Fruit fly (Drosophila melanogaster) whole organism, embryonic: Measurements from ENCODE around the gene CG8907.

Experiments used
- Atf-2 ChIP-seq: fragments of 200-800 bp; sonication (Bioruptor generic); optimal IDR thresholded peaks from 2 replicates; lab custom pipeline; 2016; ENCODE audit warnings: missing biosample characterization, missing genetic modification characterization
- Bdp1 ChIP-seq: fragments of 200-800 bp; sonication (Bioruptor generic); optimal IDR thresholded peaks from 3 replicates; lab custom pipeline; 2016; ENCODE audit warnings: missing biosample characterization, missing genetic modification characterization
- CG10274 ChIP-seq: fragments of 200-800 bp; sonication (Bioruptor generic); optimal IDR thresholded peaks from 3 replicates; lab custom pipeline; 2017; ENCODE audit warnings: missing biosample characterization, mild to moderate bottlenecking, missing genetic modification characterization
- CG11695 ChIP-seq: fragments of 200-800 bp; sonication (Bioruptor generic); IDR thresholded peaks from 3 replicates; pipeline ENCODE4 v1.3.6; 2022; ENCODE audit warnings: missing biosample characterization, missing genetic modification characterization
- CG12942 ChIP-seq: fragments of 200-800 bp; sonication (Bioruptor generic); optimal IDR thresholded peaks from 3 replicates; lab custom pipeline; 2016; ENCODE audit warnings: missing biosample characterization, missing genetic modification characterization
- CG14667 ChIP-seq: fragments of 200-800 bp; sonication (Bioruptor generic); IDR thresholded peaks from 2 replicates; pipeline ENCODE4 v1.3.6; 2022; ENCODE audit warnings: missing biosample characterization, missing genetic modification characterization
- CG15011 ChIP-seq: fragments of 200-800 bp; sonication (Bioruptor generic); optimal IDR thresholded peaks from 3 replicates; lab custom pipeline; 2018; ENCODE audit warnings: missing biosample characterization, mild to moderate bottlenecking, missing genetic modification characterization
- CG15073 ChIP-seq: fragments of 200-800 bp; sonication (Bioruptor generic); optimal IDR thresholded peaks from 2 replicates; lab custom pipeline; 2016; ENCODE audit warnings: missing biosample characterization, missing genetic modification characterization
- CG1602 ChIP-seq: fragments of 200-800 bp; sonication (Bioruptor generic); optimal IDR thresholded peaks from 3 replicates; lab custom pipeline; 2016; ENCODE audit warnings: missing biosample characterization, missing genetic modification characterization
- CG2199 ChIP-seq: fragments of 200-800 bp; sonication (Bioruptor generic); IDR thresholded peaks from 3 replicates; pipeline ENCODE4 v1.3.6; 2022; ENCODE audit warnings: missing biosample characterization, missing genetic modification characterization
- CG3163 ChIP-seq: fragments of 200-800 bp; sonication (Bioruptor generic); optimal IDR thresholded peaks from 3 replicates; lab custom pipeline; 2016; ENCODE audit warnings: missing biosample characterization, missing genetic modification characterization
- CG4282 ChIP-seq: fragments of 200-800 bp; sonication (Bioruptor generic); optimal IDR thresholded peaks from 2 replicates; lab custom pipeline; 2016; ENCODE audit warnings: missing biosample characterization, missing genetic modification characterization
- CG5245 ChIP-seq: fragments of 200-800 bp; sonication (Bioruptor generic); optimal IDR thresholded peaks from 3 replicates; lab custom pipeline; 2016; ENCODE audit warnings: missing biosample characterization, missing genetic modification characterization
- CG6791 ChIP-seq: fragments of 200-800 bp; sonication (Bioruptor generic); IDR thresholded peaks from 3 replicates; pipeline ENCODE4 v1.3.6; 2022; ENCODE audit warnings: missing biosample characterization, missing genetic modification characterization; ENCODE audit not compliant: partially characterized antibody
- CG7556 ChIP-seq: fragments of 200-800 bp; sonication (Bioruptor generic); optimal IDR thresholded peaks from 2 replicates; lab custom pipeline; 2017; ENCODE audit warnings: missing biosample characterization, mild to moderate bottlenecking, missing genetic modification characterization
- CG7963 ChIP-seq: fragments of 200-800 bp; sonication (Bioruptor generic); IDR thresholded peaks from 3 replicates; pipeline ENCODE4 v1.3.6; 2022; ENCODE audit warnings: missing biosample characterization, missing genetic modification characterization; ENCODE audit not compliant: partially characterized antibody
- CG8290 ChIP-seq, 3 experiments: fragments of 200-800 bp; sonication (Bioruptor generic); optimal IDR thresholded peaks; 2 replicates each; lab custom pipeline; 2016 to 2019; ENCODE audit warnings: missing biosample characterization in 3 of 3, missing genetic modification characterization in 3 of 3, mild to moderate bottlenecking in 2 of 3, moderate library complexity in 1 of 3
- CG8944 ChIP-seq: fragments of 200-800 bp; sonication (Bioruptor generic); optimal IDR thresholded peaks from 3 replicates; lab custom pipeline; 2016; ENCODE audit warnings: missing biosample characterization, missing genetic modification characterization
- CkIIα-i1 ChIP-seq: fragments of 200-800 bp; sonication (Bioruptor generic); IDR thresholded peaks from 2 replicates; pipeline ENCODE4 v1.3.6; 2022; ENCODE audit warnings: missing biosample characterization, missing genetic modification characterization
- Ets97D ChIP-seq: fragments of 200-800 bp; sonication (Bioruptor generic); optimal IDR thresholded peaks from 3 replicates; lab custom pipeline; 2016; ENCODE audit warnings: missing biosample characterization, missing genetic modification characterization
- Fer3 ChIP-seq: fragments of 200-800 bp; sonication (Bioruptor generic); optimal IDR thresholded peaks from 2 replicates; lab custom pipeline; 2018; ENCODE audit warnings: missing biosample characterization, mild to moderate bottlenecking, missing genetic modification characterization, moderate library complexity
- Mrtf ChIP-seq: fragments of 200-800 bp; sonication (Bioruptor generic); IDR thresholded peaks from 3 replicates; pipeline ENCODE4 v1.3.6; 2022; ENCODE audit warnings: missing biosample characterization, missing genetic modification characterization
- NFAT ChIP-seq: fragments of 200-800 bp; sonication (Bioruptor generic); IDR thresholded peaks from 2 replicates; pipeline ENCODE4 v1.3.6; 2022; ENCODE audit warnings: missing biosample characterization, missing genetic modification characterization
- Nf-YA ChIP-seq: fragments of 200-800 bp; sonication (Bioruptor generic); IDR thresholded peaks from 2 replicates; pipeline ENCODE4 v1.3.6; 2022; ENCODE audit warnings: missing biosample characterization, missing genetic modification characterization
- Optix ChIP-seq: fragments of 200-800 bp; sonication (Bioruptor generic); IDR thresholded peaks from 3 replicates; pipeline ENCODE4 v1.3.6; 2022; ENCODE audit warnings: missing biosample characterization, missing genetic modification characterization
- PHDP ChIP-seq: fragments of 200-800 bp; sonication (Bioruptor generic); optimal IDR thresholded peaks from 3 replicates; lab custom pipeline; 2018; ENCODE audit warnings: missing biosample characterization, mild to moderate bottlenecking, missing genetic modification characterization, moderate library complexity
- Ptx1 ChIP-seq: fragments of 200-800 bp; sonication (Bioruptor generic); IDR thresholded peaks from 2 replicates; pipeline ENCODE4 v1.3.6; 2022; ENCODE audit warnings: missing biosample characterization, missing genetic modification characterization
- Sry-β ChIP-seq: fragments of 200-800 bp; sonication (Bioruptor generic); optimal IDR thresholded peaks from 2 replicates; lab custom pipeline; 2018; ENCODE audit warnings: missing biosample characterization, mild to moderate bottlenecking, missing genetic modification characterization, moderate library complexity
- ci ChIP-seq: fragments of 200-800 bp; sonication (Bioruptor generic); IDR thresholded peaks from 3 replicates; pipeline ENCODE4 v1.3.6; 2022; ENCODE audit warnings: missing biosample characterization, missing genetic modification characterization
- dmrt99B ChIP-seq: fragments of 200-800 bp; sonication (Bioruptor generic); optimal IDR thresholded peaks from 2 replicates; lab custom pipeline; 2018; ENCODE audit warnings: missing biosample characterization, mild to moderate bottlenecking, missing genetic modification characterization, moderate library complexity
- eyg ChIP-seq: fragments of 200-800 bp; sonication (Bioruptor generic); optimal IDR thresholded peaks from 3 replicates; lab custom pipeline; 2016; ENCODE audit warnings: missing biosample characterization, missing genetic modification characterization
- fd64A ChIP-seq: fragments of 200-800 bp; sonication (Bioruptor generic); optimal IDR thresholded peaks from 3 replicates; lab custom pipeline; 2018; ENCODE audit warnings: missing biosample characterization, mild to moderate bottlenecking, missing genetic modification characterization
- jumu ChIP-seq: fragments of 200-800 bp; sonication (Bioruptor generic); optimal IDR thresholded peaks from 3 replicates; lab custom pipeline; 2016; ENCODE audit warnings: missing biosample characterization, missing genetic modification characterization
- kah ChIP-seq: fragments of 200-800 bp; sonication (Bioruptor generic); optimal IDR thresholded peaks from 2 replicates; lab custom pipeline; 2018; ENCODE audit warnings: missing biosample characterization, mild to moderate bottlenecking, missing genetic modification characterization
- lbe ChIP-seq: fragments of 200-800 bp; sonication (Bioruptor generic); optimal IDR thresholded peaks from 2 replicates; lab custom pipeline; 2016; ENCODE audit warnings: missing biosample characterization, mild to moderate bottlenecking, missing genetic modification characterization
- lov ChIP-seq, 2 experiments: fragments of 200-800 bp in 1 of 2; fragments of >200 bp in 1 of 2; sonication (Bioruptor generic) in 1 of 2; IDR thresholded peaks in 1 of 2; optimal IDR thresholded peaks in 1 of 2; 2 replicates in 1 of 2; 3 replicates in 1 of 2; pipeline versions ENCODE4 v1.3.6 to Lab custom; 2017 to 2022; ENCODE audit warnings: missing biosample characterization in 1 of 2, missing genetic modification characterization in 1 of 2
- org-1 ChIP-seq: fragments of 200-800 bp; sonication (Bioruptor generic); optimal IDR thresholded peaks from 2 replicates; lab custom pipeline; 2017; ENCODE audit warnings: missing biosample characterization, missing genetic modification characterization
- pb ChIP-seq: fragments of 200-800 bp; sonication (Bioruptor generic); optimal IDR thresholded peaks from 3 replicates; lab custom pipeline; 2016; ENCODE audit warnings: missing biosample characterization, missing genetic modification characterization
- peb ChIP-seq: fragments of 200-800 bp; sonication (Bioruptor generic); IDR thresholded peaks from 2 replicates; pipeline ENCODE4 v1.3.6; 2022; ENCODE audit warnings: missing biosample characterization, missing genetic modification characterization
- pnt ChIP-seq: fragments of 200-800 bp; sonication (Bioruptor generic); optimal IDR thresholded peaks from 3 replicates; lab custom pipeline; 2016; ENCODE audit warnings: missing biosample characterization, missing genetic modification characterization
- prd ChIP-seq, 3 experiments: fragments of >200 bp in 2 of 3; fragments of 200-800 bp in 1 of 3; sonication (Bioruptor generic) in 1 of 3; optimal IDR thresholded peaks in 2 of 3; IDR thresholded peaks in 1 of 3; 2 replicates in 2 of 3; 3 replicates in 1 of 3; pipeline versions ENCODE4 v1.3.6 to Lab custom; 2017 to 2022; ENCODE audit warnings: missing biosample characterization in 1 of 3, missing genetic modification characterization in 1 of 3
- ranshi ChIP-seq: fragments of 200-800 bp; sonication (Bioruptor generic); IDR thresholded peaks from 2 replicates; pipeline ENCODE4 v1.3.6; 2022; ENCODE audit warnings: missing biosample characterization, missing genetic modification characterization
- slp2 ChIP-seq: fragments of 200-800 bp; sonication (Bioruptor generic); optimal IDR thresholded peaks from 2 replicates; lab custom pipeline; 2016; ENCODE audit warnings: missing biosample characterization, missing genetic modification characterization
- sob ChIP-seq: fragments of 200-800 bp; sonication (Bioruptor generic); IDR thresholded peaks from 2 replicates; pipeline ENCODE4 v1.3.6; 2022; ENCODE audit warnings: missing biosample characterization, missing genetic modification characterization
- wek ChIP-seq: fragments of 200-800 bp; sonication (Bioruptor generic); optimal IDR thresholded peaks from 3 replicates; lab custom pipeline; 2018; ENCODE audit warnings: missing biosample characterization, mild to moderate bottlenecking, missing genetic modification characterization, moderate library complexity
- yki ChIP-seq: fragments of >200 bp; optimal IDR thresholded peaks from 3 replicates; lab custom pipeline; 2018
- z ChIP-seq: fragments of 200-800 bp; sonication (Bioruptor generic); IDR thresholded peaks from 3 replicates; pipeline ENCODE4 v1.3.6; 2022; ENCODE audit warnings: missing biosample characterization, missing genetic modification characterization
- zen2 ChIP-seq: fragments of 200-800 bp; sonication (Bioruptor generic); IDR thresholded peaks from 3 replicates; pipeline ENCODE4 v1.3.6; 2022; ENCODE audit warnings: missing biosample characterization, missing genetic modification characterization; ENCODE audit not compliant: partially characterized antibody
- zf30C ChIP-seq: fragments of 200-800 bp; sonication (Bioruptor generic); optimal IDR thresholded peaks from 3 replicates; lab custom pipeline; 2018; ENCODE audit warnings: missing biosample characterization, mild to moderate bottlenecking, missing genetic modification characterization

Gene CG8907

DNA sequence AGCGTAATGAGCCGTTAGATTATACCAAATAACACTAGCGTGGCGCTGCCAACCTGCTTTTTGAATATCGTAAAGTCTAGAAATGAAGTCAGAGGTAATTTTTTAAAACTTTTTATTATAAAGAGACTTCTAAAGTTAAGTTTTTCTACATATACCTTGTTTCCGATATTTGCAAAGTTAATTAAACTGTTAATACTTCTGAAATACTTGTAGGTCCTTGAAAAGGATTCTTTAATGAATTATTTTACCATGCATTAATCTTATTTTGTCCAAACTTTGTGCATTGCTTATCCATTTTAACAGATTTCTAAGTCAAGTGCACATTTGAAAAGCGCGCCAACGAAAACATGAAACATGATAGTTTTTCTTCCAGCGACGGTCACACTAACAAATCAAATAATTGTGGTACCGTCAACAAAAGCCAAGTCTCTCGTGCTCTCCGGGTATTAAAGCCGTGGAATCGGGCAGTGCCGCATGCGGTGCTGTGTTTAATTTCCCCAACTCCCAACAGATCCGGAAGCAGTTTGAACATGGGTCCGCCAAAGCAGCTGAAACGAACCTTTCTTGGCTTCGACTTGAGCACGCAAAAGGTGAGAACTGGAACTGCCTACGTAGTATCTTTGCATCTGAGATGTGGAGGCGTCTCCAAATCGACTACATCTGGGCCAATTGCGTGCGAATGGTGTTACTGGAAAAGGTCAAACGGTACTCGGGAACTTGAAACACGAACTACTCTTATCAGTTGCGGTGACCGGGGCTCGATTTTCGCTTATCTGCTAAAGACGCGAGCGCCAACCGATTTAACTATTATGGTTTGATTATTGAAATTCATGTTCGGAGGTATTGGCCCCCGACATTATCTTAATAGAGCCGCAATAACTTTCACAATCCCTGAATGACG lies 11.8 kb upstream of the CG8907 start, which contains the start of the genes EMC2A and CG3534 (continued):
- TF ChIP-seq ranshi (GFP tag; lab: Robert Waterston, UW), result 0 out of 2 replicates have a peak, but pooled peaks have one; percentile 47
- TF ChIP-seq Mrtf (GFP tag; lab: Robert Waterston, UW), result no peak
- TF ChIP-seq Ptx1, result no peak
- no peak for TF ChIP-seq CG6791
- TF ChIP-seq eyg (GFP tag; lab: Kevin White, UChicago), result no peak
- no peak for TF ChIP-seq lov (optimal IDR thresholded peaks at IDR 0.05; lab: Kevin White, UChicago)
- no peak for TF ChIP-seq lov (GFP tag; IDR thresholded peaks at IDR 0.05; lab: Robert Waterston, UW)
- no peak for TF ChIP-seq NFAT (GFP tag; lab: Robert Waterston, UW)
- no peak for TF ChIP-seq Atf-2
- no peak for TF ChIP-seq Fer3 (tag; lab: Kevin White, UChicago)
- peak; percentile 34 for TF ChIP-seq Ets97D
- TF ChIP-seq z (GFP tag; lab: Robert Waterston, UW), result no peak
- no peak for TF ChIP-seq CG1602
- no peak for TF ChIP-seq pnt (GFP tag; lab: Kevin White, UChicago)
- no peak for TF ChIP-seq ci (GFP tag; lab: Robert Waterston, UW)
- TF ChIP-seq CG10274, result no peak
- TF ChIP-seq peb (GFP tag; lab: Robert Waterston, UW), result no peak
- TF ChIP-seq jumu, result no peak
- no peak for TF ChIP-seq PHDP (tag; lab: Kevin White, UChicago)
- TF ChIP-seq org-1 (GFP tag; lab: Kevin White, UChicago), result no peak
- no peak for TF ChIP-seq slp2 (GFP tag; lab: Kevin White, UChicago)
- TF ChIP-seq yki (lab: Kevin White, UChicago), result no peak
- no peak for TF ChIP-seq CG7963 (GFP tag; lab: Robert Waterston, UW)
- TF ChIP-seq sob (GFP tag; lab: Robert Waterston, UW), result no peak
- no peak for TF ChIP-seq CG2199 (GFP tag; lab: Robert Waterston, UW)
- no peak for TF ChIP-seq CG5245 (GFP tag; lab: Kevin White, UChicago)
- no peak for TF ChIP-seq CG15011
- TF ChIP-seq dmrt99B (tag; lab: Kevin White, UChicago), result no peak
- no peak for TF ChIP-seq CG4282 (GFP tag; lab: Kevin White, UChicago)
- no peak for TF ChIP-seq CG12942 (GFP tag; lab: Kevin White, UChicago)
- no peak for TF ChIP-seq Nf-YA (GFP tag; lab: Robert Waterston, UW)
- TF ChIP-seq Bdp1, result no peak
- peak; percentile 11 for TF ChIP-seq CG7556 (GFP tag; lab: Kevin White, UChicago)
- TF ChIP-seq Sry-β (GFP tag; lab: Kevin White, UChicago), result no peak
- no peak for TF ChIP-seq fd64A (GFP tag; lab: Kevin White, UChicago)
- no peak for TF ChIP-seq lbe
- TF ChIP-seq pb (GFP tag; lab: Kevin White, UChicago), result no peak
- no peak for TF ChIP-seq CG11695 (GFP tag; lab: Robert Waterston, UW)
- TF ChIP-seq CG3163, result no peak
- TF ChIP-seq kah (GFP tag; lab: Kevin White, UChicago), result no peak
- no peak for TF ChIP-seq wek (GFP tag; lab: Kevin White, UChicago)
- no peak for TF ChIP-seq CG14667
- peak; percentile 48 for TF ChIP-seq CG8290 (GFP tag; optimal IDR thresholded peaks at IDR 0.05; lab: Kevin White, UChicago)
- TF ChIP-seq CG8290 (tag; optimal IDR thresholded peaks at IDR 0.05; lab: Kevin White, UChicago), result no peak
- no peak for TF ChIP-seq zen2 (GFP tag; lab: Robert Waterston, UW)
- TF ChIP-seq CG8944, result no peak
- TF ChIP-seq zf30C (GFP tag; lab: Kevin White, UChicago), result no peak
- TF ChIP-seq Optix (GFP tag; lab: Robert Waterston, UW), result no peak
- no peak for TF ChIP-seq prd (optimal IDR thresholded peaks at IDR 0.05; lab: Kevin White, UChicago)
- TF ChIP-seq prd (GFP tag; IDR thresholded peaks at IDR 0.05; lab: Robert Waterston, UW), result no peak; the same call in 2 of the 3 replicates
- TF ChIP-seq CG15073 (GFP tag; lab: Kevin White, UChicago), result no peak
- TF ChIP-seq CkIIα-i1 (GFP tag; lab: Robert Waterston, UW), result no peak
